Worm (Caenorhabditis elegans): ENCODE results near the gene Y34B4A.2.

- TF ChIP-seq blmp-1 (tag; optimal IDR thresholded peaks at IDR 0.05; ENCODE audit: insufficient read depth): no peak
- TF ChIP-seq nhr-11 (tag; optimal IDR thresholded peaks at IDR 0.05): no peak
- no peak for TF ChIP-seq unc-39 (tag; optimal IDR thresholded peaks at IDR 0.05)
- no peak for TF ChIP-seq ztf-11 (tag; optimal IDR thresholded peaks at IDR 0.05)
- no peak for TF ChIP-seq elt-3 (tag; optimal IDR thresholded peaks at IDR 0.05)
- no peak for TF ChIP-seq lin-13 (GFP tag; optimal IDR thresholded peaks at IDR 0.05)
Observed at ce11 chrX:5278249-5278648, 1.0 kb upstream of the Y34B4A.2 start.

Measured in whole organism, L2 larva.